Worm (Caenorhabditis elegans) whole organism, L4/young adult: Measurements from ENCODE around the gene T13F3.8.

ENCODE experiments used
- W03F9.2 ChIP-seq: fragments of 150-350 bp; optimal IDR thresholded peaks from 2 replicates; lab custom pipeline; 2014; ENCODE audit warnings: missing biosample characterization, missing genetic modification characterization
- dao-5 ChIP-seq: sonication (generic microtip); optimal IDR thresholded peaks from 2 replicates; lab custom pipeline; 2016; ENCODE audit warnings: missing genotype, missing genetic modification characterization, moderate library complexity, missing compliant biosample characterization
- him-1 ChIP-seq: sonication (generic microtip); optimal IDR thresholded peaks from 2 replicates; lab custom pipeline; 2016; ENCODE audit warnings: missing genotype, missing genetic modification reagents, missing genetic modification characterization, missing compliant biosample characterization

T13F3.8 gene

ce11 chrV:16297070-16297469, 27.5 kb downstream of the T13F3.8 start, which contains the start of gene srbc-83:
TSS of gene srbc-83 (plus strand) at chrV:16297370.
- TF ChIP-seq dao-5 (no peak), W03F9.2 (tag; lab: Kevin White, UChicago) (no peak), him-1 (tag; lab: Kevin White, UChicago) (no peak)

- no peak for TF ChIP-seq him-1 (tag; lab: Kevin White, UChicago)
- TF ChIP-seq W03F9.2 (tag; lab: Kevin White, UChicago) = no peak
- no peak for TF ChIP-seq dao-5
These were observed 29.1 kb downstream of the T13F3.8 start, which contains the start of gene srbc-84 for ce11 chrV:16298669-16299068. TSS of gene srbc-84 (plus strand) at chrV:16298969.

DNA sequence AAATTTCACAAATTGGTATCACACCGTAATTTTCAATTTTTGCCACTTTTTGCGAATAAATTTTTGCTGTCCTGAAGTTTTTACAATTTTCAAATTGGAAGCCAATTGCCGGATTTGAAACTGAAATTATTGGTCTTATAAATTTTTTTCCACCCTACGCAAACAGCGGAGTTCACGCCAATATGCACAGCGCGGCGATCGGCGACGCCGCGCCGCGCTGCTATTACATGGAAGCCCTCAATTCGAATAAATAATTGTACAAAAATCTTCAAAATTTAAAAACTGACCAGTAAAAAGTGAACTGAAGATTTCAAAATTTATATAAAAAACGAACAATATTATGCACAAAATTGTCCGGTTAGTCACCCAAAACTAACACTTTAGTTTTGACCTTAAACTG, 30.2 kb downstream of the T13F3.8 start:
- TF ChIP-seq him-1 (tag; lab: Kevin White, UChicago) = no peak
- TF ChIP-seq dao-5 = no peak
- TF ChIP-seq W03F9.2 (tag; lab: Kevin White, UChicago) = no peak

DNA sequence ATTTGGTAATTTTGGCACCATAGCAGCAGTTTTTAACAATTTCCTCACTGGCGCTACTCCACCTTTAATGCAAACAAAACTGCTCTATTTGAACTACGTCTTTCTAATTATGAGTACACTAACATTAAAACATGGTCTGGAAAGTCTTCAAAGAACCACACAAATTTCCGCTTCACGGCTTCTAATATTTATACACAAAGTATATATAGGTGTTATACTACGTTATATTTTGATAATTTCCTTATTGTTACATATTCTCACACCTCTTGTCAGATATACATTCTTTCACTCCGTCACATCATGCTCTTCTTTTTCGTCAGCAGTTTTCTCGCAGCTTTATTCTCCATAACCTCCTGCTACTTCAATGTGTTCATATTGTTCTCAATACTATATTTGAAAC, 30.7 kb downstream of the T13F3.8 start, which contains the start of gene srbc-82:
TSS of gene srbc-82 (plus strand) at position 301 of the 400 bp plus-strand sequence.
- no peak for TF ChIP-seq him-1 (tag; lab: Kevin White, UChicago)
- TF ChIP-seq dao-5 = no peak
- no peak for TF ChIP-seq W03F9.2 (tag; lab: Kevin White, UChicago)

DNA sequence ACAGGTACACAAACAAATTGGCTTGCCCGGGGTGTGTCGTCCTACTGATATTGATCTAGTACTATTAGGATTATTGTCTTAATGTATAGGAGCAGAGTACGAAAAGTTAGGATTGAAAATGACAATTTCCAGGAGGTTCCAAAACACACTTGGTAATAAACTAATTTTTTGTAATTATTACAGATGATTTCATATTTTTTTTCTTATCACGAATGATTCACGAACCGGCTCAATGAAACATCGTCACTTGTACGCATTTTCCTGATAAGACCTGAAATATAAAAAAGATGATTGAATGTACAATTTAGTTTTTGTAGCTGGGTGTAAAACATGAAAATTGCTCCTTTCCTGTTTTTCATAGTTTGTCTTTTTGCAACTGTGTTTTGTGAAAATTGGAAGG, 32.8 kb downstream of the T13F3.8 start, which contains the start of the genes C31A11.13 and oac-6:
TSS of gene C31A11.13 (minus strand) at position 113 of the 400 bp plus-strand sequence.
TSS of gene oac-6 (plus strand) at position 279 of the 400 bp plus-strand sequence.
- TF ChIP-seq dao-5 = no peak
- TF ChIP-seq him-1 (tag; lab: Kevin White, UChicago) = no peak
- TF ChIP-seq W03F9.2 (tag; lab: Kevin White, UChicago) = no peak

DNA sequence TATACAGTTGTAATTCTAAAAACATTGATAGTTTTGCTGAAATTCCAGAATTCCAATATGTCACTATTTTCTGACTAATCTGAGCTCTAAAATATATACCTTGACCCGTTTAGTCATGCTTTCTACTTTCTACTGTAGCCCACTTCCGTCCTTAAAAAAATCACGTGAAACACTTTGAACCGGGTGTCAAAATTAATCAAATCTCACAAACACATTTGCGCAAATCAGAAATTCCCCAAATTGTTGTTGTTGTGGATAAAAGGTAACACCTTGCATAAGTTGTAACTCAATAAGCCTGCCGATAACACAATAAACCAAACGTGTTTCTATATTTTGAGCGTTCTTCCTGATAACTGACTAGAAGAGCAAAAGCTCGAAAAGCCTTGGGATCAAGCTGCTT, 37.7 kb downstream of the T13F3.8 start, which contains the start of gene srxa-7:
TSS of gene srxa-7 (plus strand) at position 301 of the 400 bp plus-strand sequence.
- TF ChIP-seq him-1 (tag; lab: Kevin White, UChicago) = no peak
- no peak for TF ChIP-seq dao-5
- TF ChIP-seq W03F9.2 (tag; lab: Kevin White, UChicago) = no peak

- TF ChIP-seq him-1 (tag; lab: Kevin White, UChicago) (no peak), W03F9.2 (tag; lab: Kevin White, UChicago) (no peak), dao-5 (no peak)
These were observed 38.7 kb downstream of the T13F3.8 start for ce11 chrV:16308343-16308742.

- TF ChIP-seq W03F9.2 (tag; lab: Kevin White, UChicago) = no peak
- no peak for TF ChIP-seq dao-5
- TF ChIP-seq him-1 (tag; lab: Kevin White, UChicago) = no peak
These were observed 39.9 kb downstream of the T13F3.8 start, which contains the start of gene oac-7 for ce11 chrV:16309523-16309922. TSS of gene oac-7 (plus strand) at chrV:16309805.

DNA sequence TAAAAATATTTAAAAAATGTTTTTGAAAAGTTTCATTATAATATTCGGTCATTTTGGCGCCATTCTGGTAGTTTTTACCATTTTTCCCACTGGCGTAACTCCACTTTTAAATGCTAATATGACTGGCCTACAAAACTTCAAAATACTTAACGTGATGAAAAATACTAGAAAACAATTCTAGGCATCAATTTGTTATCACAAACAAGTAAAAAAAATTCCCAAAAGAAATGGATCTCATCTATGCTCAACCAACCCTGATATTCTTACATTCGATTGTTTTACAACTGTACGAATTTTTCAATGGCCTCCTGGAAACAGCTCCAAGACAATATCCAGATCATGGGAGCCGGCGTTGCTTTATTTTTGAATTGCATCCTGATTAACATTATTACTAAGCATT, 45.4 kb downstream of the T13F3.8 start, which contains the start of gene str-214:
TSS of gene str-214 (plus strand) at position 301 of the 400 bp plus-strand sequence.
- TF ChIP-seq him-1 (tag; lab: Kevin White, UChicago) (no peak), W03F9.2 (tag; lab: Kevin White, UChicago) (no peak), dao-5 (no peak)

ce11 chrV:16317244-16317643, 47.6 kb downstream of the T13F3.8 start, which contains the start of gene srh-180:
TSS of gene srh-180 (plus strand) at chrV:16317544.
- TF ChIP-seq dao-5 (no peak), W03F9.2 (tag; lab: Kevin White, UChicago) (no peak), him-1 (tag; lab: Kevin White, UChicago) (no peak)

DNA sequence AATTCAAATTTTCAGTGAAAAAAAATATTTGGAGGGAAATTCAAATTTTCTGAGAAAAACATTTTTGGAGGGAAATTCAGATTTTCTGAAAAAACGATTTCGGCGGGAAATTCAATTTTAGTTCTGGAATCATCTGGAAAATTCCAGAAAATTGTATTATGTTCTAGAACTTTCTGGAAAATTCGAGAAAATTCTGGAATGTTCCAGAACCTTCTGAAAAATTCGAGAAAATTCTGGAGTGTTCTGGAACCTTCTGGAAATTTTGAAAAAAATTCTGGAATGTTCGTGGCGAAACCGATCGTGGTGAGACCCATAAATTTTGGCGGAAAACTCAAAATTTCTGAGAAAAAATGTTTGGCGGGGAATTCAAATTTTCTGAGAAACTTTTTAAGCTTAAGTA, 52.6 kb downstream of the T13F3.8 start:
- TF ChIP-seq him-1 (tag; lab: Kevin White, UChicago) (no peak), W03F9.2 (tag; lab: Kevin White, UChicago) (no peak), dao-5 (no peak)
